Fruit fly (Drosophila melanogaster) whole organism, embryonic: Measurements from ENCODE around the gene Dad1.

Source experiments
- Asciz ChIP-seq: fragments of 200-800 bp; sonication (Bioruptor generic); optimal IDR thresholded peaks from 2 replicates; lab custom pipeline; 2017; ENCODE audit warnings: missing biosample characterization, mild to moderate bottlenecking, missing genetic modification characterization, missing genetic modification reagents
- Atf3 ChIP-seq: fragments of 200-800 bp; sonication (Bioruptor generic); optimal IDR thresholded peaks from 3 replicates; lab custom pipeline; 2016; ENCODE audit warnings: missing biosample characterization, missing genetic modification characterization
- Awh ChIP-seq: fragments of 200-800 bp; sonication (Bioruptor generic); IDR thresholded peaks from 2 replicates; pipeline ENCODE4, ENCODE4 v1.3.6; 2022; ENCODE audit warnings: missing biosample characterization, missing genetic modification characterization
- B-H2 ChIP-seq: fragments of 200-800 bp; sonication (Bioruptor generic); optimal IDR thresholded peaks from 2 replicates; lab custom pipeline; 2018; ENCODE audit warnings: missing biosample characterization, mild to moderate bottlenecking, missing genetic modification characterization
- Blimp-1 ChIP-seq: fragments of 200-800 bp; sonication (Bioruptor generic); optimal IDR thresholded peaks from 3 replicates; lab custom pipeline; 2018; ENCODE audit warnings: missing biosample characterization, missing genetic modification characterization, mild to moderate bottlenecking, moderate library complexity, missing genetic modification reagents
- CG10366 ChIP-seq: fragments of 200-800 bp; sonication (Bioruptor generic); IDR thresholded peaks from 2 replicates; pipeline ENCODE4 v1.3.6; 2022; ENCODE audit warnings: missing biosample characterization, missing genetic modification characterization
- CG11696 ChIP-seq: fragments of 200-800 bp; sonication (Bioruptor generic); IDR thresholded peaks from 2 replicates; pipeline ENCODE4 v1.3.6; 2022; ENCODE audit warnings: missing biosample characterization, missing genetic modification characterization
- CG12744 ChIP-seq: fragments of 200-800 bp; sonication (Bioruptor generic); optimal IDR thresholded peaks from 2 replicates; lab custom pipeline; 2016; ENCODE audit warnings: missing biosample characterization, missing genetic modification characterization
- CG13424 ChIP-seq: fragments of 200-800 bp; sonication (Bioruptor generic); optimal IDR thresholded peaks from 2 replicates; lab custom pipeline; 2019; ENCODE audit warnings: missing biosample characterization, mild to moderate bottlenecking, missing genetic modification characterization, moderate library complexity
- CG14860 ChIP-seq: fragments of 200-800 bp; sonication (Bioruptor generic); IDR thresholded peaks from 3 replicates; pipeline ENCODE4 v1.3.6; 2022; ENCODE audit warnings: missing biosample characterization, missing genetic modification characterization; ENCODE audit not compliant: partially characterized antibody
- CG15479 ChIP-seq: fragments of 200-800 bp; sonication (Bioruptor generic); optimal IDR thresholded peaks from 3 replicates; lab custom pipeline; 2019; ENCODE audit warnings: missing biosample characterization, mild to moderate bottlenecking, missing genetic modification characterization, moderate library complexity
- CG16813 ChIP-seq: fragments of 200-800 bp; sonication (Bioruptor generic); IDR thresholded peaks from 3 replicates; pipeline ENCODE4 v1.3.6; 2022; ENCODE audit warnings: missing biosample characterization, missing genetic modification characterization; ENCODE audit not compliant: partially characterized antibody
- CG17568 ChIP-seq: fragments of 200-800 bp; sonication (Bioruptor generic); optimal IDR thresholded peaks from 2 replicates; lab custom pipeline; 2018; ENCODE audit warnings: missing biosample characterization, mild to moderate bottlenecking, missing genetic modification characterization, moderate library complexity
- CG18476 ChIP-seq: fragments of 200-800 bp; sonication (Bioruptor generic); optimal IDR thresholded peaks from 2 replicates; lab custom pipeline; 2016; ENCODE audit warnings: missing biosample characterization, mild to moderate bottlenecking, missing genetic modification characterization
- CG2678 ChIP-seq: fragments of 200-800 bp; sonication (Bioruptor generic); optimal IDR thresholded peaks from 3 replicates; lab custom pipeline; 2019; ENCODE audit warnings: missing biosample characterization, mild to moderate bottlenecking, missing genetic modification characterization, moderate library complexity
- CG30403 ChIP-seq: fragments of 200-800 bp; sonication (Bioruptor generic); optimal IDR thresholded peaks from 3 replicates; lab custom pipeline; 2016; ENCODE audit warnings: missing biosample characterization, missing genetic modification characterization
- CG31388 ChIP-seq: fragments of 200-800 bp; sonication (Bioruptor generic); optimal IDR thresholded peaks from 2 replicates; lab custom pipeline; 2016; ENCODE audit warnings: missing biosample characterization, missing genetic modification characterization
- CG43689 ChIP-seq: fragments of 200-800 bp; sonication (Bioruptor generic); IDR thresholded peaks from 2 replicates; pipeline ENCODE4 v1.3.6; 2022; ENCODE audit warnings: missing biosample characterization, missing genetic modification characterization
- CG6175 ChIP-seq: fragments of 200-800 bp; sonication (Bioruptor generic); IDR thresholded peaks from 3 replicates; pipeline ENCODE4 v1.3.6; 2022; ENCODE audit warnings: missing biosample characterization, missing genetic modification characterization
- CG6254 ChIP-seq: fragments of 200-800 bp; sonication (Bioruptor generic); optimal IDR thresholded peaks from 3 replicates; lab custom pipeline; 2017; ENCODE audit warnings: mild to moderate bottlenecking, missing biosample characterization, missing genetic modification reagents, missing genetic modification characterization
- CG6689 ChIP-seq: fragments of 200-800 bp; sonication (Bioruptor generic); IDR thresholded peaks from 2 replicates; pipeline ENCODE4 v1.3.6; 2022; ENCODE audit warnings: missing biosample characterization, missing genetic modification characterization
- CG7556 ChIP-seq: fragments of 200-800 bp; sonication (Bioruptor generic); optimal IDR thresholded peaks from 2 replicates; lab custom pipeline; 2017; ENCODE audit warnings: missing biosample characterization, mild to moderate bottlenecking, missing genetic modification characterization
- CG8089 ChIP-seq: fragments of 200-800 bp; sonication (Bioruptor generic); optimal IDR thresholded peaks from 3 replicates; lab custom pipeline; 2016; ENCODE audit warnings: missing biosample characterization, missing genetic modification characterization
- CG8359 ChIP-seq: fragments of 200-800 bp; sonication (Bioruptor generic); optimal IDR thresholded peaks from 2 replicates; lab custom pipeline; 2017; ENCODE audit warnings: missing biosample characterization, mild to moderate bottlenecking, missing genetic modification characterization, borderline replicate concordance
- CG8944 ChIP-seq: fragments of 200-800 bp; sonication (Bioruptor generic); optimal IDR thresholded peaks from 3 replicates; lab custom pipeline; 2016; ENCODE audit warnings: missing biosample characterization, missing genetic modification characterization
- CoRest ChIP-seq: fragments of 200-800 bp; sonication (Bioruptor generic); optimal IDR thresholded peaks from 3 replicates; lab custom pipeline; 2018; ENCODE audit warnings: missing biosample characterization, mild to moderate bottlenecking, missing genetic modification characterization, moderate library complexity
- H2.0 ChIP-seq: fragments of 200-800 bp; sonication (Bioruptor generic); IDR thresholded peaks from 2 replicates; pipeline ENCODE4 v1.3.6; 2022; ENCODE audit warnings: missing biosample characterization, missing genetic modification characterization
- HLHmδ ChIP-seq: fragments of 200-800 bp; sonication (Bioruptor generic); optimal IDR thresholded peaks from 2 replicates; lab custom pipeline; 2018; ENCODE audit warnings: missing biosample characterization, mild to moderate bottlenecking, missing genetic modification characterization, moderate library complexity
- Hr3 ChIP-seq: fragments of 200-800 bp; sonication (Bioruptor generic); optimal IDR thresholded peaks from 3 replicates; lab custom pipeline; 2016; ENCODE audit warnings: missing biosample characterization, missing genetic modification characterization
- Med ChIP-seq: fragments of 200-800 bp; sonication (Bioruptor generic); peaks from one replicate; lab custom pipeline; 2016; ENCODE audit warnings: missing biosample characterization, missing genetic modification characterization, mild to moderate bottlenecking, inconsistent platforms, moderate library complexity
- Ptx1 ChIP-seq: fragments of 200-800 bp; sonication (Bioruptor generic); IDR thresholded peaks from 2 replicates; pipeline ENCODE4 v1.3.6; 2022; ENCODE audit warnings: missing biosample characterization, missing genetic modification characterization
- Ssrp ChIP-seq: fragments of 200-800 bp; sonication (Bioruptor generic); optimal IDR thresholded peaks from 2 replicates; lab custom pipeline; 2018; ENCODE audit warnings: missing biosample characterization, mild to moderate bottlenecking, missing genetic modification characterization, moderate library complexity
- ase ChIP-seq: fragments of 200-800 bp; sonication (Bioruptor generic); IDR thresholded peaks from 3 replicates; pipeline ENCODE4 v1.3.6; 2022; ENCODE audit warnings: missing biosample characterization, missing genetic modification characterization
- ems ChIP-seq: fragments of 200-800 bp; sonication (Bioruptor generic); optimal IDR thresholded peaks from 3 replicates; lab custom pipeline; 2016; ENCODE audit warnings: missing biosample characterization, missing genetic modification characterization
- fd64A ChIP-seq: fragments of 200-800 bp; sonication (Bioruptor generic); optimal IDR thresholded peaks from 3 replicates; lab custom pipeline; 2018; ENCODE audit warnings: missing biosample characterization, mild to moderate bottlenecking, missing genetic modification characterization
- ftz-f1 ChIP-seq: fragments of 200-800 bp; sonication (Bioruptor generic); optimal IDR thresholded peaks from 2 replicates; lab custom pipeline; 2016; ENCODE audit warnings: missing biosample characterization, missing genetic modification characterization
- h ChIP-seq: fragments of >200 bp; optimal IDR thresholded peaks from 2 replicates; lab custom pipeline; 2017
- inv ChIP-seq: fragments of 200-800 bp; sonication (Bioruptor generic); IDR thresholded peaks from 2 replicates; pipeline ENCODE4 v1.3.6; 2022; ENCODE audit warnings: missing biosample characterization, missing genetic modification characterization; ENCODE audit not compliant: partially characterized antibody
- pb ChIP-seq: fragments of 200-800 bp; sonication (Bioruptor generic); optimal IDR thresholded peaks from 3 replicates; lab custom pipeline; 2016; ENCODE audit warnings: missing biosample characterization, missing genetic modification characterization
- phol ChIP-seq: fragments of 200-800 bp; sonication (Bioruptor generic); optimal IDR thresholded peaks from 3 replicates; lab custom pipeline; 2018; ENCODE audit warnings: missing biosample characterization, mild to moderate bottlenecking, missing genetic modification characterization, moderate library complexity
- pum ChIP-seq: fragments of 200-800 bp; sonication (Bioruptor generic); optimal IDR thresholded peaks from 2 replicates; lab custom pipeline; 2016; ENCODE audit warnings: missing biosample characterization, missing genetic modification characterization
- salm ChIP-seq: fragments of 200-800 bp; sonication (Bioruptor generic); optimal IDR thresholded peaks from 2 replicates; lab custom pipeline; 2018; ENCODE audit warnings: missing biosample characterization, mild to moderate bottlenecking, missing genetic modification characterization
- sd ChIP-seq: fragments of 200-800 bp; sonication (Bioruptor generic); optimal IDR thresholded peaks from 3 replicates; lab custom pipeline; 2018; ENCODE audit warnings: missing biosample characterization, mild to moderate bottlenecking, missing genetic modification characterization, moderate library complexity
- sens ChIP-seq: fragments of 200-800 bp; sonication (Bioruptor generic); peaks from one replicate; lab custom pipeline; 2016; ENCODE audit warnings: missing biosample characterization, missing genetic modification characterization
- seq ChIP-seq: fragments of 200-800 bp; sonication (Bioruptor generic); IDR thresholded peaks from 2 replicates; pipeline ENCODE4 v1.3.6; 2022; ENCODE audit warnings: missing biosample characterization, missing genetic modification characterization
- shn ChIP-seq: fragments of 200-800 bp; sonication (Bioruptor generic); optimal IDR thresholded peaks from 3 replicates; lab custom pipeline; 2016; ENCODE audit warnings: missing biosample characterization, missing genetic modification characterization
- sisA ChIP-seq: fragments of 200-800 bp; sonication (Bioruptor generic); IDR thresholded peaks from 2 replicates; pipeline ENCODE4 v1.3.6; 2022; ENCODE audit warnings: missing biosample characterization, missing genetic modification characterization
- tgo ChIP-seq: fragments of 200-800 bp; sonication (Bioruptor generic); IDR thresholded peaks from 3 replicates; pipeline ENCODE4 v1.3.6; 2022; ENCODE audit warnings: missing biosample characterization, missing genetic modification characterization
- vvl ChIP-seq: fragments of 200-800 bp; sonication (Bioruptor generic); IDR thresholded peaks from 2 replicates; pipeline ENCODE4 v1.3.6; 2022; ENCODE audit warnings: missing biosample characterization, missing genetic modification characterization

The Dad1 gene

DNA sequence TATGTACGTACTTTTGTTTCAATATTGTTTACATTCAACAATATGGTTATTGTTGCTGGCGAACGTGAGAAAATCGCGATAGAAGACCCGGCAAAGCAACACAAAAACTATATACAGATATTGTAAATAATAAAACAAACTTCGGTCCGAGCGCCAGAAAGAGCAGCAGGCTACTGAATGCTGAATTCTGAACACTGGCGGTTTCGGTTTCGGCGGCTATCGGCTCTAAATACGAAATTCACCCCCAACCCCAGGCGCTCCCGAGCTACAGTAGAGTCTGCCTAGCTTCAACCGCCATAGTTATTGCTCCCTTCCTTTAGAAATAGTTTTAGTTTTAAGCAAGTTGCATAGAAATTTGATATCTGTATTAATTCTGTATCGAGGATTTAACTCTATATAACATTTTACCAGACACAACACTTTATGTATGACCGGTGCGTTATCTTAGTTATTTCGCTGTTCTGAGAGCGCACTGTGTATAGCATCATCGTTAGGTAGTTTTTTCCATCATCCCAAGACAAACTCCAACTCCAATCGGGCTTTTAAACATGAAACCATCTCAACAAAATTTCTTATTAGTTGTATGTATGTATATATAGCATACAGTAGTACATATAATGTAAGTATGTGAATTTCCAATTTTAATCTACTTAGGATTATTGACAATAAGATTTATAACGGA is 21.5 kb downstream of the Dad1 start, which contains the start of gene CG7627 (continued):
- TF ChIP-seq pum (GFP tag; lab: Kevin White, UChicago) (peak; percentile 63), CG16813 (GFP tag; lab: Robert Waterston, UW) (no peak), CG30403 (GFP tag; lab: Kevin White, UChicago) (peak; percentile 83), CG15479 (GFP tag; lab: Kevin White, UChicago) (no peak), vvl (peak; percentile 83), B-H2 (GFP tag; lab: Kevin White, UChicago) (peak; percentile 70), pb (GFP tag; lab: Kevin White, UChicago) (peak; percentile 67), h (lab: Kevin White, UChicago) (no peak), CoRest (tag; lab: Kevin White, UChicago) (peak; percentile 68), CG6689 (peak; percentile 75), CG8089 (GFP tag; lab: Kevin White, UChicago) (peak; percentile 62), CG8359 (peak; percentile 39), sd (peak; percentile 41), ftz-f1 (no peak), Ssrp (tag; lab: Kevin White, UChicago) (peak; percentile 61), CG6254 (GFP tag; lab: Kevin White, UChicago) (peak; percentile 12), CG8944 (GFP tag; lab: Kevin White, UChicago) (peak; percentile 75), Ptx1 (GFP tag; lab: Robert Waterston, UW) (peak; percentile 83), ems (GFP tag; lab: Kevin White, UChicago) (peak; percentile 67), CG14860 (GFP tag; lab: Robert Waterston, UW) (no peak), tgo (GFP tag; lab: Robert Waterston, UW) (peak; percentile 74), ase (peak; percentile 64; the same call in 2 of the 3 replicates), CG13424 (peak; percentile 78), Asciz (GFP tag; lab: Kevin White, UChicago) (peak; percentile 66), HLHmδ (no peak), CG17568 (GFP tag; lab: Kevin White, UChicago) (peak; percentile 45), CG7556 (peak; percentile 85), H2.0 (GFP tag; lab: Robert Waterston, UW) (peak; percentile 66), CG43689 (GFP tag; lab: Robert Waterston, UW) (no peak)

DNA sequence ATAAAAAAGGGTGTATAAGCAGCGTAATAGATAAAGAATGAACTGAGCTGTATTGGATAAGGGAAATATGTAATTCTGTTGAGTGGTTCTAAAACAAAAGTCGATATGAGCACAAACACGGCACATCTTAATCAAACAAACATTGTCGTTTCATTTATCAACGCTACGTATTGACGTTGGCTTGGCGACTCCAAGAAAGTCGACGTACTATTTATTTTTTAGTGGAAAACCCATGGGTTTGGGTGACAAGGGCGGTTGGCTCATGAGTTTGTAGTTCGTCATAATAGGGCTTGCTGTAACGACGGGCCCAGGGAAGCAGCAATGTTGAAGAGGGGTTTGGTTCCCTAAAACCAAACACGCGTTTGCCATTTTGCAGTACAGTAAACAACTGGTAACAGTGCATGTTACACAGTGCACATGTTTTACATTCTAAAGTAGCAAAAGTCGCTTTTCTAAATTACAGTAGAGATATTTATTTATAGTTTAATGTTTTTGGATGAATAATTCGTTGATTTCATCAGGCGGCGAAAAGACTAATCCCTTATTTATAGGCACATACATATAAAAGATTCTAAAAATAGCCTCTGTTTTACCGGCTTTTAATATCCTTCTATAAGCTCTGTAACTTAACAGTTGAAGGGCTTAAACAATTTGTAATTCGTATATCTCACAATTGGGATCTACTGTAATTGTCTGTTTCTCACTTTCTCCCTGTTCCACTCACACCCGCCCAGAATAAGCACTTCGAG is 22.6 kb downstream of the Dad1 start:
- TF ChIP-seq CG6175 (GFP tag; lab: Robert Waterston, UW) (no peak), CG31388 (no peak), CG12744 (GFP tag; lab: Kevin White, UChicago) (no peak), Hr3 (GFP tag; lab: Kevin White, UChicago) (no peak), CG18476 (GFP tag; lab: Kevin White, UChicago) (no peak), CG7556 (peak; percentile 44), sisA (peak; percentile 44; the same call in 1 of the 2 replicates), salm (no peak), CG2678 (peak; percentile 52), CG10366 (GFP tag; lab: Robert Waterston, UW) (no peak), Awh (GFP tag; lab: Robert Waterston, UW) (no peak), shn (GFP tag; lab: Kevin White, UChicago) (no peak), seq (GFP tag; lab: Robert Waterston, UW) (no peak), Med (GFP tag; lab: Kevin White, UChicago) (peak; percentile 77), Blimp-1 (GFP tag; lab: Kevin White, UChicago) (peak; percentile 50), CG30403 (GFP tag; lab: Kevin White, UChicago) (peak; percentile 40), phol (peak; percentile 40), sens (GFP tag; lab: Kevin White, UChicago) (peak; percentile 82), CG11696 (GFP tag; lab: Robert Waterston, UW) (no peak), inv (GFP tag; lab: Robert Waterston, UW) (no peak), fd64A (GFP tag; lab: Kevin White, UChicago) (peak; percentile 62), Atf3 (GFP tag; lab: Kevin White, UChicago) (no peak)
